Worm (Caenorhabditis elegans) whole organism, L2 larva: ENCODE results near the gene crn-3.
A peak's percentile ranks its signal among the peaks of the same experiment; 100 is the strongest.

ENCODE experiments used
- C34F6.9 ChIP-seq: fragments of 150-350 bp; optimal IDR thresholded peaks from 2 replicates; lab custom pipeline; 2014; ENCODE audit warnings: missing biosample characterization, missing genetic modification characterization
- F13H6.1 ChIP-seq: sonication (generic microtip); optimal IDR thresholded peaks from 2 replicates; lab custom pipeline; 2016; ENCODE audit warnings: missing genetic modification characterization, missing compliant biosample characterization
- R02D3.7 ChIP-seq: fragments of 150-350 bp; optimal IDR thresholded peaks from 2 replicates; lab custom pipeline; 2014; ENCODE audit warnings: missing biosample characterization, missing genetic modification characterization
- Y55F3AM.14 ChIP-seq: fragments of 200-800 bp; sonication (Bioruptor generic); optimal IDR thresholded peaks from 2 replicates; lab custom pipeline; 2018; ENCODE audit warnings: mild to moderate bottlenecking, missing genetic modification characterization, missing compliant biosample characterization
- ZK546.5 ChIP-seq: sonication (generic microtip); optimal IDR thresholded peaks from 2 replicates; lab custom pipeline; 2017; ENCODE audit warnings: missing biosample characterization, missing genetic modification characterization
- alr-1 ChIP-seq: fragments of 150-350 bp; optimal IDR thresholded peaks from 2 replicates; lab custom pipeline; 2014; ENCODE audit warnings: missing biosample characterization, missing genetic modification characterization
- aly-2 ChIP-seq: fragments of 150-350 bp; optimal IDR thresholded peaks from 2 replicates; lab custom pipeline; 2014; ENCODE audit warnings: missing biosample characterization, missing genetic modification characterization
- ama-1 ChIP-seq: fragments of 150-350 bp; optimal IDR thresholded peaks from 2 replicates; lab custom pipeline; 2018; ENCODE audit warnings: inconsistent platforms
- blmp-1 ChIP-seq: sonication (generic microtip); optimal IDR thresholded peaks from 2 replicates; lab custom pipeline; 2017; ENCODE audit warnings: missing genetic modification characterization, mild to moderate bottlenecking, missing compliant biosample characterization, antibody characterized with exemption, moderate library complexity; ENCODE audit not compliant: insufficient read depth
- ceh-16 ChIP-seq: fragments of 150-350 bp; optimal IDR thresholded peaks from 2 replicates; lab custom pipeline; 2014; ENCODE audit warnings: missing biosample characterization, missing genetic modification characterization
- ceh-82 ChIP-seq: fragments of 150-350 bp; optimal IDR thresholded peaks from 2 replicates; lab custom pipeline; 2014; ENCODE audit warnings: missing biosample characterization, missing genetic modification characterization
- crh-2 ChIP-seq: sonication (generic microtip); optimal IDR thresholded peaks from 2 replicates; lab custom pipeline; 2017; ENCODE audit warnings: missing biosample characterization, missing genetic modification characterization
- dmd-4 ChIP-seq: sonication (generic microtip); optimal IDR thresholded peaks from 2 replicates; lab custom pipeline; 2017; ENCODE audit warnings: missing biosample characterization, missing genetic modification characterization
- egl-27 ChIP-seq: sonication (generic microtip); optimal IDR thresholded peaks from 3 replicates; lab custom pipeline; 2017; ENCODE audit warnings: missing biosample characterization, missing genetic modification reagents, missing genetic modification characterization
- elt-1 ChIP-seq: fragments of 150-350 bp; optimal IDR thresholded peaks from 2 replicates; lab custom pipeline; 2014; ENCODE audit warnings: missing biosample characterization, missing genetic modification characterization
- elt-3 ChIP-seq: sonication (generic microtip); optimal IDR thresholded peaks from 2 replicates; lab custom pipeline; 2017; ENCODE audit warnings: missing biosample characterization, missing genetic modification characterization
- fos-1 ChIP-seq: fragments of 150-350 bp; optimal IDR thresholded peaks from 2 replicates; lab custom pipeline; 2014; ENCODE audit warnings: missing biosample characterization, missing genetic modification characterization
- gmeb-1 ChIP-seq: fragments of 150-350 bp; optimal IDR thresholded peaks from 2 replicates; lab custom pipeline; 2014; ENCODE audit warnings: missing biosample characterization, missing genetic modification characterization
- lin-11 ChIP-seq: fragments of 150-350 bp; sonication (generic microtip); optimal IDR thresholded peaks from 2 replicates; lab custom pipeline; 2014; ENCODE audit warnings: missing biosample characterization, missing genetic modification characterization, inconsistent platforms, mixed read lengths
- lin-13 ChIP-seq: fragments of 150-350 bp; optimal IDR thresholded peaks from 2 replicates; lab custom pipeline; 2014; ENCODE audit warnings: missing biosample characterization, missing genetic modification reagents, missing genetic modification characterization
- lin-39 ChIP-seq: fragments of 150-350 bp; optimal IDR thresholded peaks from 2 replicates; lab custom pipeline; 2014; ENCODE audit warnings: missing biosample characterization, missing genetic modification reagents, missing genetic modification characterization
- lsy-2 ChIP-seq, 2 experiments: fragments of 150-350 bp in 1 of 2; sonication (generic microtip) in 1 of 2; optimal IDR thresholded peaks; 2 replicates each; lab custom pipeline; 2014 to 2017; ENCODE audit warnings: missing biosample characterization in 2 of 2, missing genetic modification characterization in 2 of 2
- mab-5 ChIP-seq: fragments of 150-350 bp; optimal IDR thresholded peaks from 2 replicates; lab custom pipeline; 2014; ENCODE audit warnings: missing biosample characterization, missing genetic modification characterization
- mbf-1 ChIP-seq: sonication (generic microtip); optimal IDR thresholded peaks from 2 replicates; lab custom pipeline; 2017; ENCODE audit warnings: missing biosample characterization, missing genetic modification characterization
- mdl-1 ChIP-seq, 2 experiments: fragments of 150-350 bp in 1 of 2; sonication (generic microtip) in 1 of 2; optimal IDR thresholded peaks; 2 replicates each; lab custom pipeline; 2017; ENCODE audit warnings: missing biosample characterization in 2 of 2, missing genetic modification characterization in 2 of 2
- nhr-10 ChIP-seq: sonication (generic microtip); optimal IDR thresholded peaks from 2 replicates; lab custom pipeline; 2017; ENCODE audit warnings: missing biosample characterization, missing genetic modification characterization
- nhr-11 ChIP-seq: fragments of 150-350 bp; optimal IDR thresholded peaks from 2 replicates; lab custom pipeline; 2014; ENCODE audit warnings: missing biosample characterization, missing genetic modification characterization
- nhr-12 ChIP-seq: fragments of 150-350 bp; optimal IDR thresholded peaks from 2 replicates; lab custom pipeline; 2014; ENCODE audit warnings: missing biosample characterization, missing genetic modification characterization
- nhr-129 ChIP-seq: fragments of 150-350 bp; optimal IDR thresholded peaks from 2 replicates; lab custom pipeline; 2014; ENCODE audit warnings: missing biosample characterization, missing genetic modification characterization
- nhr-21 ChIP-seq: fragments of 150-350 bp; optimal IDR thresholded peaks from 2 replicates; lab custom pipeline; 2014; ENCODE audit warnings: missing biosample characterization, missing genetic modification characterization
- nhr-23 ChIP-seq: fragments of 150-350 bp; optimal IDR thresholded peaks from 2 replicates; lab custom pipeline; 2014; ENCODE audit warnings: missing biosample characterization, missing genetic modification reagents, missing genetic modification characterization
- nhr-237 ChIP-seq: fragments of 150-350 bp; optimal IDR thresholded peaks from 2 replicates; lab custom pipeline; 2014; ENCODE audit warnings: missing biosample characterization, missing genetic modification characterization
- nhr-25 ChIP-seq: fragments of 150-350 bp; sonication (generic microtip); optimal IDR thresholded peaks from 3 replicates; lab custom pipeline; 2014; ENCODE audit warnings: missing biosample characterization, missing genetic modification characterization
- nhr-6 ChIP-seq: fragments of 150-350 bp; optimal IDR thresholded peaks from 2 replicates; lab custom pipeline; 2014; ENCODE audit warnings: missing biosample characterization, missing genetic modification characterization
- nhr-77 ChIP-seq: fragments of 150-350 bp; optimal IDR thresholded peaks from 2 replicates; lab custom pipeline; 2014; ENCODE audit warnings: missing biosample characterization, missing genetic modification characterization
- peb-1 ChIP-seq: fragments of 150-350 bp; optimal IDR thresholded peaks from 2 replicates; lab custom pipeline; 2014; ENCODE audit warnings: missing biosample characterization, missing genetic modification characterization
- sem-4 ChIP-seq: fragments of 150-350 bp; optimal IDR thresholded peaks from 2 replicates; lab custom pipeline; 2014; ENCODE audit warnings: missing biosample characterization, missing genetic modification reagents, missing genetic modification characterization
- skn-1 ChIP-seq: sonication (generic microtip); optimal IDR thresholded peaks from 2 replicates; lab custom pipeline; 2017; ENCODE audit warnings: missing biosample characterization, missing genetic modification characterization
- sma-3 ChIP-seq: sonication (generic microtip); optimal IDR thresholded peaks from 2 replicates; lab custom pipeline; 2016; ENCODE audit warnings: missing genetic modification reagents, missing genetic modification characterization, missing compliant biosample characterization
- sma-9 ChIP-seq, 2 experiments: fragments of 150-350 bp in 1 of 2; sonication (generic microtip) in 1 of 2; optimal IDR thresholded peaks; 2 replicates each; lab custom pipeline; 2014 to 2016; ENCODE audit warnings: missing genetic modification characterization in 2 of 2, mild to moderate bottlenecking in 1 of 2, missing biosample characterization in 1 of 2, missing compliant biosample characterization in 1 of 2, missing genetic modification reagents in 1 of 2, moderate library complexity in 1 of 2
- snpc-4 ChIP-seq: fragments of 150-350 bp; optimal IDR thresholded peaks from 2 replicates; lab custom pipeline; 2014; ENCODE audit warnings: missing biosample characterization, missing genetic modification characterization
- unc-39 ChIP-seq: fragments of 150-350 bp; optimal IDR thresholded peaks from 2 replicates; lab custom pipeline; 2014; ENCODE audit warnings: missing biosample characterization, missing genetic modification characterization
- unc-55 ChIP-seq: fragments of 150-350 bp; sonication (generic microtip); optimal IDR thresholded peaks from 3 replicates; lab custom pipeline; 2014; ENCODE audit warnings: missing biosample characterization, missing genetic modification reagents, missing genetic modification characterization
- unc-62 ChIP-seq: fragments of 150-350 bp; optimal IDR thresholded peaks from 2 replicates; lab custom pipeline; 2014; ENCODE audit warnings: missing biosample characterization, missing genetic modification reagents, missing genetic modification characterization
- zag-1 ChIP-seq: fragments of 150-350 bp; optimal IDR thresholded peaks from 2 replicates; lab custom pipeline; 2014; ENCODE audit warnings: missing biosample characterization, missing genetic modification characterization
- ztf-1 ChIP-seq: fragments of 200-800 bp; sonication (Bioruptor generic); conservative IDR thresholded peaks from 2 replicates; pipeline ENCODE4 v1.3.6; 2022; ENCODE audit warnings: missing genetic modification characterization, missing compliant biosample characterization
- ztf-11 ChIP-seq: sonication (generic microtip); optimal IDR thresholded peaks from 2 replicates; lab custom pipeline; 2017; ENCODE audit warnings: missing biosample characterization, missing genetic modification characterization
- ztf-4 ChIP-seq: fragments of 150-350 bp; optimal IDR thresholded peaks from 2 replicates; lab custom pipeline; 2014; ENCODE audit warnings: missing biosample characterization, missing genetic modification characterization

Gene crn-3

DNA sequence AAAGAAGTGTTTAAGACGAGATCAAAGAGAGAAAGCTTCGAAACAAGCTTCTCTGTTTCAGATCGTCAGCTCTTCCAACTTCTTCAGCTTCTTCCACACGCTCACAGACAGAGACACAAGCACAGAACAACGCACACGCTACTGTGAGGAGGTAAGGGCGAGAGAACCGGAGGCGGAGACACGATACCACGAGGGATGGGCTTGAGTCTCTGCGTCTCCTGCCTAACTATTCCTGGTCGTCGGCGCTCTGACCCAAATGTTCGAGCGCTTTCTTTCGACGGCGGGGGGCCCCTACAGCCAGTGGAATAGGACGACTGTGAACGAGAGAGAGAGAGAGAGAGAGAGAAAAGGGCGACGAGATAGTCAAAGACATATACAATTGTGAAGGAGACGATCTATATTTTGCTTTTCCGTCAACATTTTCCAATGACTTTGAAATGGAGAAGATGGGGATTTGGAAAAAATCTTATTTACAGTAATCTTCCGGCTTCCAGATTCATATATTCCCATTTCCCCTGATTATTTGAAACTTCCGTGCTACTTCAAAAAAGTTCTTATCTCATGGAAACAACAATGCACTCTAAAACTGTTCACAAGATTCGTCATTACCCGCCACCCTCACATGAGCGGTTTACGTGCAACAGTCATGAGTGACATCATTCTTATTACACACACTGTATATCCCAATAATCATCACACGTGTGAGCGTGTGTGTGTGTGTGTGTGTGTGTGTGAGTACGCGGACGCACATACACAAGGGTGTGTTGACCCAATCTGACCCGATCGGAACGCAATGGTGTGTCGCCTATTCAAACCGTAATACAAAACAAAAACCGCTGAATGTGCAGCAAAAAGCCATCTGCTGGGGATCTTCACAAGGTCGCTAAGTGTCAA lies 38.8 kb upstream of the crn-3 start:
- TF ChIP-seq sem-4 (tag; lab: Kevin White, UChicago) (peak; percentile 91), dmd-4 (tag; lab: Kevin White, UChicago) (no peak), nhr-10 (tag; lab: Kevin White, UChicago) (no peak), Y55F3AM.14 (GFP tag; lab: Kevin White, UChicago) (peak; percentile 57), C34F6.9 (tag; lab: Kevin White, UChicago) (peak; percentile 90), unc-62 (GFP tag; lab: Kevin White, UChicago) (no peak), unc-55 (GFP tag; lab: Kevin White, UChicago) (peak; percentile 84), ama-1 (peak; percentile 95), sma-3 (GFP tag; lab: Kevin White, UChicago) (peak; percentile 61), R02D3.7 (tag; lab: Kevin White, UChicago) (no peak), egl-27 (tag; lab: Kevin White, UChicago) (peak; percentile 89), ztf-4 (tag; lab: Kevin White, UChicago) (peak; percentile 78), nhr-77 (no peak), nhr-237 (tag; lab: Kevin White, UChicago) (no peak), elt-3 (tag; lab: Kevin White, UChicago) (no peak), blmp-1 (tag; lab: Kevin White, UChicago) (peak; percentile 50), nhr-129 (tag; lab: Kevin White, UChicago) (peak; percentile 92), ceh-82 (tag; lab: Kevin White, UChicago) (peak; percentile 56), elt-1 (tag; lab: Kevin White, UChicago) (no peak), ceh-16 (tag; lab: Kevin White, UChicago) (peak; percentile 80), lsy-2 (tag; optimal IDR thresholded peaks at IDR 0.05; lab: Kevin White, UChicago) (peak; percentile 70 to 85), mbf-1 (tag; lab: Kevin White, UChicago) (no peak), ztf-11 (no peak), snpc-4 (tag; lab: Kevin White, UChicago) (no peak), lin-11 (tag; lab: Kevin White, UChicago) (peak; percentile 93), unc-39 (tag; lab: Kevin White, UChicago) (no peak), nhr-12 (tag; lab: Kevin White, UChicago) (no peak), sma-9 (GFP tag; optimal IDR thresholded peaks at IDR 0.05; lab: Kevin White, UChicago) (peak; percentile 88), sma-9 (tag; optimal IDR thresholded peaks at IDR 0.05; lab: Kevin White, UChicago) (no peak), mab-5 (tag; lab: Kevin White, UChicago) (peak; percentile 82), ZK546.5 (tag; lab: Kevin White, UChicago) (no peak), alr-1 (tag; lab: Kevin White, UChicago) (no peak), lin-13 (GFP tag; lab: Kevin White, UChicago) (peak; percentile 86), fos-1 (tag; lab: Kevin White, UChicago) (peak; percentile 58), nhr-11 (tag; lab: Kevin White, UChicago) (peak; percentile 40), nhr-6 (tag; lab: Kevin White, UChicago) (peak; percentile 29), nhr-25 (tag; lab: Kevin White, UChicago) (peak; percentile 83), ztf-1 (no peak), peb-1 (tag; lab: Kevin White, UChicago) (peak; percentile 58), nhr-21 (tag; lab: Kevin White, UChicago) (peak; percentile 66), crh-2 (tag; lab: Kevin White, UChicago) (peak; percentile 71), nhr-23 (tag; lab: Kevin White, UChicago) (no peak), F13H6.1 (tag; lab: Kevin White, UChicago) (peak; percentile 89), mdl-1 (tag; optimal IDR thresholded peaks at IDR 0.05; lab: Kevin White, UChicago) (peak; percentile 93), lin-39 (tag; lab: Kevin White, UChicago) (no peak), skn-1 (tag; lab: Kevin White, UChicago) (no peak), zag-1 (tag; lab: Kevin White, UChicago) (peak; percentile 88), aly-2 (tag; lab: Kevin White, UChicago) (no peak), gmeb-1 (tag; lab: Kevin White, UChicago) (peak; percentile 64)
